Worm (Caenorhabditis elegans) whole organism, L4 larva: Measurements from ENCODE around the gene F22E12.3.

Experiments
- F10B5.3 ChIP-seq: sonication (generic microtip); optimal IDR thresholded peaks from 2 replicates; lab custom pipeline; 2016; ENCODE audit warnings: mild to moderate bottlenecking, missing genetic modification characterization, missing compliant biosample characterization
- F26F4.8 ChIP-seq: fragments of 200-800 bp; sonication (Bioruptor generic); conservative IDR thresholded peaks from 2 replicates; pipeline ENCODE4 v1.3.6; 2022; ENCODE audit warnings: missing genetic modification characterization, missing compliant biosample characterization
- F49E8.2 ChIP-seq: sonication (generic microtip); optimal IDR thresholded peaks from 2 replicates; lab custom pipeline; 2016; ENCODE audit warnings: missing compliant biosample characterization, mild to moderate bottlenecking, missing genetic modification characterization, borderline replicate concordance
- T26A8.4 ChIP-seq: fragments of 200-800 bp; sonication (Bioruptor generic); IDR thresholded peaks from 2 replicates; pipeline ENCODE4 v1.3.6; 2022; ENCODE audit warnings: missing genetic modification characterization, missing compliant biosample characterization
- ZK337.2 ChIP-seq: fragments of 200-800 bp; sonication (Bioruptor generic); IDR thresholded peaks from 2 replicates; pipeline ENCODE4 v1.3.6; 2022; ENCODE audit warnings: missing genetic modification reagents, missing genetic modification characterization, missing compliant biosample characterization
- ceh-28 ChIP-seq: fragments of 150-350 bp; optimal IDR thresholded peaks from 2 replicates; lab custom pipeline; 2014; ENCODE audit warnings: missing biosample characterization, missing genetic modification reagents, missing genetic modification characterization
- ceh-32 ChIP-seq: sonication (generic microtip); optimal IDR thresholded peaks from 2 replicates; lab custom pipeline; 2016; ENCODE audit warnings: mild to moderate bottlenecking, missing genetic modification characterization, missing compliant biosample characterization; ENCODE audit not compliant: poor library complexity
- ces-1 ChIP-seq: fragments of 150-350 bp; sonication (generic microtip); optimal IDR thresholded peaks from 4 replicates; lab custom pipeline; 2014; ENCODE audit warnings: missing biosample characterization, missing genetic modification reagents, missing genetic modification characterization
- cey-2 ChIP-seq: sonication (generic microtip); optimal IDR thresholded peaks from 3 replicates; lab custom pipeline; 2017; ENCODE audit warnings: missing genetic modification characterization, mild to moderate bottlenecking, missing compliant biosample characterization, antibody characterized with exemption, borderline replicate concordance; ENCODE audit not compliant: insufficient read depth
- daf-19 ChIP-seq: fragments of 200-800 bp; sonication (Bioruptor generic); conservative IDR thresholded peaks from 2 replicates; pipeline ENCODE4 v1.3.6; 2022; ENCODE audit warnings: missing genetic modification characterization, missing compliant biosample characterization
- daf-8 ChIP-seq: fragments of 200-800 bp; sonication (Bioruptor generic); IDR thresholded peaks from 2 replicates; pipeline ENCODE4 v1.3.6; 2022; ENCODE audit warnings: missing genetic modification characterization, missing compliant biosample characterization
- dmd-6 ChIP-seq: fragments of 200-800 bp; sonication (Bioruptor generic); IDR thresholded peaks from 2 replicates; pipeline ENCODE4 v1.3.6; 2022; ENCODE audit warnings: missing genetic modification reagents, missing genetic modification characterization, missing compliant biosample characterization
- dmd-9 ChIP-seq: fragments of 200-800 bp; sonication (Bioruptor generic); IDR thresholded peaks from 2 replicates; pipeline ENCODE4 v1.3.6; 2022; ENCODE audit warnings: missing genetic modification reagents, missing genetic modification characterization, missing compliant biosample characterization
- duxl-1 ChIP-seq: sonication (generic microtip); optimal IDR thresholded peaks from 2 replicates; lab custom pipeline; 2016; ENCODE audit warnings: mild to moderate bottlenecking, missing genetic modification characterization, moderate library complexity, missing compliant biosample characterization; ENCODE audit not compliant: poor library complexity
- dve-1 ChIP-seq: sonication (generic microtip); optimal IDR thresholded peaks from 2 replicates; lab custom pipeline; 2017; ENCODE audit warnings: antibody characterized with exemption, mild to moderate bottlenecking, missing genetic modification characterization, missing compliant biosample characterization; ENCODE audit not compliant: insufficient read depth
- egl-27 ChIP-seq: sonication (generic microtip); optimal IDR thresholded peaks from 3 replicates; lab custom pipeline; 2017; ENCODE audit warnings: missing biosample characterization, missing genetic modification reagents, missing genetic modification characterization
- egl-43 ChIP-seq: fragments of 200-800 bp; sonication (Bioruptor generic); IDR thresholded peaks from 2 replicates; pipeline ENCODE4 v1.3.6; 2022; ENCODE audit warnings: missing genetic modification reagents, missing genetic modification characterization, missing compliant biosample characterization
- fos-1 ChIP-seq: fragments of 150-350 bp; optimal IDR thresholded peaks from 2 replicates; lab custom pipeline; 2014; ENCODE audit warnings: missing biosample characterization, missing genetic modification characterization
- hlh-30 ChIP-seq: sonication (generic microtip); optimal IDR thresholded peaks from 2 replicates; lab custom pipeline; 2017; ENCODE audit warnings: antibody characterized with exemption, mild to moderate bottlenecking, missing genetic modification characterization, missing compliant biosample characterization; ENCODE audit not compliant: insufficient read depth
- lin-13 ChIP-seq: fragments of 150-350 bp; optimal IDR thresholded peaks from 2 replicates; lab custom pipeline; 2014; ENCODE audit warnings: missing biosample characterization, missing genetic modification reagents, missing genetic modification characterization
- lin-38 ChIP-seq: fragments of 200-800 bp; sonication (Bioruptor generic); IDR thresholded peaks from 2 replicates; pipeline ENCODE4 v1.3.6; 2022; ENCODE audit warnings: missing genetic modification reagents, missing genetic modification characterization, missing compliant biosample characterization
- lsy-2 ChIP-seq, 2 experiments: fragments of 150-350 bp in 1 of 2; sonication (generic microtip) in 1 of 2; optimal IDR thresholded peaks; 2 replicates each; lab custom pipeline; 2014 to 2017; ENCODE audit warnings: missing biosample characterization in 2 of 2, missing genetic modification characterization in 2 of 2
- madf-5 ChIP-seq, 2 experiments: fragments of 200-800 bp; sonication (Bioruptor generic); IDR thresholded peaks; 2 replicates each; pipeline ENCODE4 v1.3.6; 2022; ENCODE audit warnings: missing compliant biosample characterization in 2 of 2, missing genetic modification characterization in 2 of 2
- mdl-1 ChIP-seq, 2 experiments: fragments of 150-350 bp in 1 of 2; sonication (generic microtip) in 1 of 2; optimal IDR thresholded peaks; 2 replicates each; lab custom pipeline; 2014 to 2017; ENCODE audit warnings: missing biosample characterization in 2 of 2, missing genetic modification characterization in 2 of 2
- mdt-29 ChIP-seq: fragments of 200-800 bp; sonication (Bioruptor generic); IDR thresholded peaks from 2 replicates; pipeline ENCODE4 v1.3.6; 2022; ENCODE audit warnings: missing genetic modification reagents, missing genetic modification characterization, missing compliant biosample characterization
- mes-2 ChIP-seq: sonication (generic microtip); optimal IDR thresholded peaks from 2 replicates; lab custom pipeline; 2016; ENCODE audit warnings: missing genotype, mild to moderate bottlenecking, missing genetic modification characterization, missing compliant biosample characterization; ENCODE audit not compliant: poor library complexity, severe bottlenecking
- nhr-11 ChIP-seq: fragments of 150-350 bp; optimal IDR thresholded peaks from 2 replicates; lab custom pipeline; 2014; ENCODE audit warnings: missing biosample characterization, missing genetic modification characterization
- nhr-237 ChIP-seq: sonication (generic microtip); optimal IDR thresholded peaks from 2 replicates; lab custom pipeline; 2017; ENCODE audit warnings: missing biosample characterization, missing genetic modification characterization
- nhr-25 ChIP-seq: sonication (generic microtip); optimal IDR thresholded peaks from 2 replicates; lab custom pipeline; 2017; ENCODE audit warnings: missing genetic modification characterization, mild to moderate bottlenecking, missing compliant biosample characterization, antibody characterized with exemption, moderate library complexity, borderline replicate concordance; ENCODE audit not compliant: insufficient read depth
- nhr-28 ChIP-seq: fragments of 150-350 bp; optimal IDR thresholded peaks from 2 replicates; lab custom pipeline; 2014; ENCODE audit warnings: missing biosample characterization, missing genetic modification characterization
- pha-4 ChIP-seq, 2 experiments: fragments of 150-350 bp in 1 of 2; fragments of 200-800 bp in 1 of 2; sonication (Bioruptor generic) in 1 of 2; IDR thresholded peaks in 1 of 2; optimal IDR thresholded peaks in 1 of 2; 2 replicates each; pipeline versions ENCODE4 v1.3.6 to Lab custom; 2014 to 2022; ENCODE audit warnings: missing genetic modification characterization in 2 of 2, missing genetic modification reagents in 2 of 2, missing biosample characterization in 1 of 2, missing compliant biosample characterization in 1 of 2
- sdz-12 ChIP-seq: fragments of 200-800 bp; sonication (Bioruptor generic); optimal IDR thresholded peaks from 2 replicates; lab custom pipeline; 2018; ENCODE audit warnings: mild to moderate bottlenecking, missing genetic modification characterization, missing compliant biosample characterization
- set-16 ChIP-seq: fragments of 200-800 bp; sonication (Bioruptor generic); IDR thresholded peaks from 2 replicates; pipeline ENCODE4 v1.3.6; 2022; ENCODE audit warnings: missing genetic modification reagents, missing genetic modification characterization, missing compliant biosample characterization
- snpc-1.2 ChIP-seq: fragments of 200-800 bp; sonication (Bioruptor generic); IDR thresholded peaks from 2 replicates; pipeline ENCODE4 v1.3.6; 2022; ENCODE audit warnings: missing genetic modification reagents, missing genetic modification characterization, missing compliant biosample characterization
- unc-62 ChIP-seq, 3 experiments: fragments of 150-350 bp in 1 of 3; sonication (generic microtip); optimal IDR thresholded peaks in 2 of 3; peaks in 1 of 3; 1 replicate in 1 of 3; 2 replicates in 2 of 3; lab custom pipeline; 2014 to 2017; ENCODE audit warnings: missing biosample characterization in 3 of 3, missing genetic modification characterization in 3 of 3, missing genetic modification reagents in 3 of 3, missing genotype in 1 of 3
- vab-7 ChIP-seq: fragments of 200-800 bp; sonication (Bioruptor generic); IDR thresholded peaks from 2 replicates; pipeline ENCODE4 v1.3.6; 2022; ENCODE audit warnings: missing genetic modification reagents, missing genetic modification characterization, missing compliant biosample characterization
- zag-1 ChIP-seq: fragments of 150-350 bp; optimal IDR thresholded peaks from 2 replicates; lab custom pipeline; 2014; ENCODE audit warnings: missing biosample characterization, missing genetic modification characterization
- zfp-3 ChIP-seq: fragments of 200-800 bp; sonication (Bioruptor generic); conservative IDR thresholded peaks from 2 replicates; pipeline ENCODE4 v1.3.6; 2022; ENCODE audit warnings: missing genetic modification reagents, missing genetic modification characterization, missing compliant biosample characterization

The F22E12.3 gene

ce11 chrV:10503893-10504292 is 40.7 kb upstream of the F22E12.3 start, which contains the start of gene C35A5.10:
Gene C35A5.10, plus strand, starts transcription at chrV:10504193.
- TF ChIP-seq lin-38, result no peak
- TF ChIP-seq egl-43, result no peak
- TF ChIP-seq mes-2 (tag; lab: Kevin White, UChicago), result no peak
- no peak for TF ChIP-seq nhr-28 (tag; lab: Kevin White, UChicago)
- TF ChIP-seq fos-1 (tag; lab: Kevin White, UChicago), result no peak
- TF ChIP-seq, all 104 proteins: peak for 0

- TF ChIP-seq unc-62 (GFP tag; optimal IDR thresholded peaks at IDR 0.05 in 1 of 2; lab: Kevin White, UChicago), result peak in 1 of 2 experiments; percentile 20
- TF ChIP-seq unc-62 (tag; optimal IDR thresholded peaks at IDR 0.05; lab: Kevin White, UChicago), result no peak
- no peak for TF ChIP-seq daf-19 (GFP tag; lab: Robert Waterston, UW)
Observed at ce11 chrV:10503011-10503410, 39.8 kb upstream of the F22E12.3 start, which contains the start of gene C35A5.11. Gene C35A5.11, minus strand, starts transcription at chrV:10503111.

ce11 chrV:10501295-10501694 is 38.1 kb upstream of the F22E12.3 start, which contains the start of gene C35A5.3:
Gene C35A5.3, minus strand, starts transcription at chrV:10501395.
- TF ChIP-seq F26F4.8 (GFP tag; lab: Robert Waterston, UW) (no peak), F10B5.3 (tag; lab: Kevin White, UChicago) (no peak), egl-27 (tag; lab: Kevin White, UChicago) (no peak), mdl-1 (tag; optimal IDR thresholded peaks at IDR 0.05; lab: Kevin White, UChicago) (no peak), ces-1 (no peak), sdz-12 (GFP tag; lab: Kevin White, UChicago) (no peak), madf-5 (GFP tag; IDR thresholded peaks at IDR 0.05; lab: Robert Waterston, UW) (no peak), duxl-1 (tag; lab: Kevin White, UChicago) (no peak), set-16 (GFP tag; lab: Robert Waterston, UW) (no peak), nhr-11 (tag; lab: Kevin White, UChicago) (no peak), F49E8.2 (tag; lab: Kevin White, UChicago) (no peak), T26A8.4 (GFP tag; lab: Robert Waterston, UW) (no peak), ceh-28 (no peak), hlh-30 (tag; lab: Kevin White, UChicago) (no peak)

- TF ChIP-seq unc-62 (GFP tag; optimal IDR thresholded peaks at IDR 0.05 in 1 of 2; lab: Kevin White, UChicago), result peak in 1 of 2 experiments; percentile 28
- no peak for TF ChIP-seq unc-62 (tag; optimal IDR thresholded peaks at IDR 0.05; lab: Kevin White, UChicago)
- no peak for TF ChIP-seq vab-7 (GFP tag; lab: Robert Waterston, UW)
- TF ChIP-seq, all 104 proteins: peak for 1
Observed at ce11 chrV:10496733-10497132, 33.6 kb upstream of the F22E12.3 start, which contains the start of gene C35A5.4. Gene C35A5.4, plus strand, starts transcription at chrV:10497033.

ce11 chrV:10493150-10493549 is 30.0 kb upstream of the F22E12.3 start, which contains the start of gene ugt-33:
Gene ugt-33, plus strand, starts transcription at chrV:10493409.
- TF ChIP-seq nhr-237 (tag; lab: Kevin White, UChicago) (no peak), ceh-28 (no peak), lsy-2 (tag; optimal IDR thresholded peaks at IDR 0.05; lab: Kevin White, UChicago) (no peak), set-16 (GFP tag; lab: Robert Waterston, UW) (no peak), daf-8 (no peak), ceh-32 (no peak), cey-2 (tag; lab: Kevin White, UChicago) (no peak), sdz-12 (GFP tag; lab: Kevin White, UChicago) (no peak), lin-13 (GFP tag; lab: Kevin White, UChicago) (no peak), mdl-1 (tag; optimal IDR thresholded peaks at IDR 0.05; lab: Kevin White, UChicago) (no peak), ZK337.2 (GFP tag; lab: Robert Waterston, UW) (no peak), dmd-9 (GFP tag; lab: Robert Waterston, UW) (no peak), F10B5.3 (tag; lab: Kevin White, UChicago) (no peak), pha-4 (GFP tag; IDR thresholded peaks at IDR 0.05; lab: Robert Waterston, UW) (no peak), pha-4 (tag; optimal IDR thresholded peaks at IDR 0.05; lab: Kevin White, UChicago) (no peak), zag-1 (no peak), dmd-6 (GFP tag; lab: Robert Waterston, UW) (peak; percentile 37; the same call in 1 of the 2 replicates), nhr-25 (no peak), snpc-1.2 (GFP tag; lab: Robert Waterston, UW) (no peak), nhr-11 (tag; lab: Kevin White, UChicago) (no peak), dve-1 (tag; lab: Kevin White, UChicago) (peak; percentile 62), mdt-29 (no peak), F26F4.8 (GFP tag; lab: Robert Waterston, UW) (no peak), unc-62 (GFP tag; optimal IDR thresholded peaks at IDR 0.05 in 1 of 2; lab: Kevin White, UChicago) (no peak), unc-62 (tag; optimal IDR thresholded peaks at IDR 0.05; lab: Kevin White, UChicago) (no peak), zfp-3 (GFP tag; lab: Robert Waterston, UW) (no peak)
